Fruit fly (Drosophila melanogaster): ENCODE results near the gene CG14722.

Gene CG14722

dm6 chr3R:11758160-11758506, 16.4 kb downstream of the CG14722 start (continued):
- no peak for TF ChIP-seq grn (GFP tag; optimal IDR thresholded peaks at IDR 0.05)
- no peak for TF ChIP-seq CG31224 (GFP tag; IDR thresholded peaks at IDR 0.05)
- peak; percentile 10 for TF ChIP-seq CG3163 (GFP tag; optimal IDR thresholded peaks at IDR 0.05)
- TF ChIP-seq Chrac-16 (GFP tag; optimal IDR thresholded peaks at IDR 0.05) = no peak
- TF ChIP-seq Dfd (GFP tag; optimal IDR thresholded peaks at IDR 0.05) = no peak

- TF ChIP-seq sens (GFP tag) (peak; percentile 10), ind (GFP tag; optimal IDR thresholded peaks at IDR 0.05) (peak; percentile 4), mirr (GFP tag; optimal IDR thresholded peaks at IDR 0.05) (peak; percentile 54), CG12071 (GFP tag; optimal IDR thresholded peaks at IDR 0.05) (no peak), CG6765 (GFP tag; optimal IDR thresholded peaks at IDR 0.05) (peak; percentile 21), exex (tag; optimal IDR thresholded peaks at IDR 0.05) (peak; percentile 44), CG3281 (GFP tag; optimal IDR thresholded peaks at IDR 0.05) (peak; percentile 54), danr (GFP tag; IDR thresholded peaks at IDR 0.05) (no peak), repo (GFP tag; optimal IDR thresholded peaks at IDR 0.05) (no peak), CG7987 (GFP tag; optimal IDR thresholded peaks at IDR 0.05) (peak; percentile 8), CG12391 (tag; optimal IDR thresholded peaks at IDR 0.05) (peak; percentile 13), Kr (GFP tag; optimal IDR thresholded peaks at IDR 0.05) (peak; percentile 18), CG10431 (GFP tag; optimal IDR thresholded peaks at IDR 0.05) (peak; percentile 20), CG12659 (GFP tag; optimal IDR thresholded peaks at IDR 0.05) (peak; percentile 45), her (GFP tag; optimal IDR thresholded peaks at IDR 0.05) (no peak), emc (GFP tag; optimal IDR thresholded peaks at IDR 0.05) (no peak), lola (GFP tag; optimal IDR thresholded peaks at IDR 0.05) (peak in 1 of 3 experiments; percentile 6), onecut (GFP tag; IDR thresholded peaks at IDR 0.05) (peak; percentile 10; the same call in 1 of the 2 replicates), CG16815 (GFP tag; optimal IDR thresholded peaks at IDR 0.05) (peak; percentile 44), CG43689 (GFP tag; IDR thresholded peaks at IDR 0.05) (no peak), yki (optimal IDR thresholded peaks at IDR 0.05) (peak; percentile 23), CG17912 (GFP tag; optimal IDR thresholded peaks at IDR 0.05) (no peak), Hmx (GFP tag; optimal IDR thresholded peaks at IDR 0.05) (no peak), CG3163 (GFP tag; optimal IDR thresholded peaks at IDR 0.05) (peak; percentile 48), jing (GFP tag; optimal IDR thresholded peaks at IDR 0.05) (no peak), pho (GFP tag; optimal IDR thresholded peaks at IDR 0.05) (no peak), CG9437 (GFP tag; optimal IDR thresholded peaks at IDR 0.05) (peak; percentile 26), CG32532 (GFP tag; IDR thresholded peaks at IDR 0.05) (no peak), YL-1 (GFP tag; optimal IDR thresholded peaks at IDR 0.05) (peak; percentile 37), Neu2 (GFP tag; optimal IDR thresholded peaks at IDR 0.05; ENCODE audit: borderline replicate concordance) (no peak), ash1 (GFP tag; optimal IDR thresholded peaks at IDR 0.05) (peak; percentile 0), CG12155 (GFP tag; optimal IDR thresholded peaks at IDR 0.05) (peak; percentile 0), Doc2 (GFP tag; IDR thresholded peaks at IDR 0.05) (no peak), Bdp1 (GFP tag; optimal IDR thresholded peaks at IDR 0.05) (no peak), bbx (GFP tag; IDR thresholded peaks at IDR 0.05; ENCODE audit: partially characterized antibody) (no peak), CG9797 (GFP tag; optimal IDR thresholded peaks at IDR 0.05) (no peak), gem (tag; optimal IDR thresholded peaks at IDR 0.05) (peak; percentile 17), sqz (GFP tag; optimal IDR thresholded peaks at IDR 0.05) (peak; percentile 20), CG15011 (GFP tag; optimal IDR thresholded peaks at IDR 0.05) (peak; percentile 17), CG18262 (tag; optimal IDR thresholded peaks at IDR 0.05) (peak; percentile 19), grau (tag; optimal IDR thresholded peaks at IDR 0.05) (peak; percentile 32), dmrt11E (tag; optimal IDR thresholded peaks at IDR 0.05) (no peak), ab (GFP tag; optimal IDR thresholded peaks at IDR 0.05) (no peak), sd (tag; optimal IDR thresholded peaks at IDR 0.05) (peak; percentile 63), da (GFP tag; optimal IDR thresholded peaks at IDR 0.05) (no peak)
Measured at dm6 chr3R:11758507-11759184, 17.0 kb downstream of the CG14722 start.
